Worm (Caenorhabditis elegans) whole organism, midembryonic: ENCODE results near the gene elo-7.

Source experiments
- T22C8.4 ChIP-seq: fragments of 200-800 bp; sonication (Bioruptor generic); IDR thresholded peaks from 2 replicates; pipeline ENCODE4 v1.3.6; 2022; ENCODE audit warnings: missing genetic modification characterization, missing compliant biosample characterization
- cog-1 ChIP-seq: sonication (generic microtip); optimal IDR thresholded peaks from 2 replicates; lab custom pipeline; 2016; ENCODE audit warnings: missing genetic modification characterization, missing compliant biosample characterization
- flt-1 ChIP-seq: fragments of 200-800 bp; sonication (Bioruptor generic); IDR thresholded peaks from 2 replicates; pipeline ENCODE4 v1.3.6; 2022; ENCODE audit warnings: missing genetic modification characterization, missing compliant biosample characterization
- klf-2 ChIP-seq: fragments of 200-800 bp; sonication (Bioruptor generic); conservative IDR thresholded peaks from 2 replicates; pipeline ENCODE4 v1.3.6; 2022; ENCODE audit warnings: missing genetic modification reagents, missing genetic modification characterization, missing compliant biosample characterization
- med-1 ChIP-seq: sonication (generic microtip); optimal IDR thresholded peaks from 2 replicates; lab custom pipeline; 2017; ENCODE audit warnings: missing genetic modification characterization, mild to moderate bottlenecking, missing compliant biosample characterization, antibody characterized with exemption, missing genetic modification reagents; ENCODE audit not compliant: insufficient read depth
- ref-1 ChIP-seq: fragments of 200-800 bp; sonication (Bioruptor generic); conservative IDR thresholded peaks from 2 replicates; pipeline ENCODE4 v1.3.6; 2022; ENCODE audit warnings: missing genetic modification reagents, missing genetic modification characterization, missing compliant biosample characterization
- tab-1 ChIP-seq: fragments of 200-800 bp; sonication (Bioruptor generic); IDR thresholded peaks from 2 replicates; pipeline ENCODE4 v1.3.6; 2022; ENCODE audit warnings: missing genetic modification characterization, missing compliant biosample characterization
- ztf-23 ChIP-seq: fragments of 200-800 bp; sonication (Bioruptor generic); IDR thresholded peaks from 2 replicates; pipeline ENCODE4 v1.3.6; 2022; ENCODE audit warnings: missing genetic modification reagents, missing genetic modification characterization, missing compliant biosample characterization
- ztf-29 ChIP-seq: fragments of 200-800 bp; sonication (Bioruptor generic); IDR thresholded peaks from 2 replicates; pipeline ENCODE4 v1.3.6; 2022; ENCODE audit warnings: missing genetic modification reagents, missing genetic modification characterization, missing compliant biosample characterization

DNA sequence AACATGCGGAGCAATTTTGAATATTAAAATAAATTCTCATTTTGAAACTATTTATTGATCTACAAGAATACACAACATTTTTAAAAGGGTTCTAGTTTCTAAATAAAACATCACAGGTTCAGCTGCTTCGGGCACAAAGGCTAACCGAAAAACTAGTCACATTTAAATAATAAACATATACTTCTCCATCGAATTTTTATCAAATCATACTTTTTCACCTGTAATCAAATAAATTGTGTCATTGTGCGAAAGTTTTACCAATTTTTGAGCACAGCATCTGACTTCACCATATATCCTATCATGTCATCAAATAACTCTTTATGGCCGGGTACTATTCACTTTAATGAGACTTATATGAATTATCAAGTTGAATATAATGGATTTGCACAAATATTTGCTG lies 39.4 kb upstream of the elo-7 start, which contains the start of gene sru-6:
- TF ChIP-seq cog-1 (tag; lab: Kevin White, UChicago) (no peak), flt-1 (GFP tag; lab: Robert Waterston, UW) (no peak), tab-1 (GFP tag; lab: Robert Waterston, UW) (no peak), ztf-23 (no peak), T22C8.4 (GFP tag; lab: Robert Waterston, UW) (no peak), med-1 (no peak), klf-2 (no peak), ztf-29 (GFP tag; lab: Robert Waterston, UW) (no peak), ref-1 (GFP tag; lab: Robert Waterston, UW) (no peak)
